Fruit fly (Drosophila melanogaster): ENCODE results near the gene Hsp23.

DNA sequence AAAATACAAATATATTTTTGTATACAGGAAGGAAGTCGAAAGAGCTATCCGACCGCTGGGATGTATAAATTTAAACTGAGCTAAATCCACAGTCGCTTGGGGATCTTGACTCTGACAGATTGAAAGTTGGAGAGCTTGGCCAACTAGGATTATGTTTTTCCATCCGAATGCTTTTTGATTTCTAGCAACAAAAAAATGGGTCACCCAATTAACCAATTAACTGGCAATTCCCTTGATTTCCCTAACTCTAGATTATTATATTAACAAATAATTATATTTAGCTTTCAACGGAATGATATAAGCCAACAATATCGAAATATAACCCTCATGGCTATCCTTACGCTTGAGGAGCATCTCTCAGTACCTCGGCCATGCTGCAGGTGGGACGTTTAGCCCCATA, 35.6 kb downstream of the Hsp23 start, which contains the start of gene CG3982:
- no peak for TF ChIP-seq gfzf (GFP tag; optimal IDR thresholded peaks at IDR 0.05)
- TF ChIP-seq CG7963 (GFP tag; IDR thresholded peaks at IDR 0.05; ENCODE audit: partially characterized antibody) = no peak
- TF ChIP-seq Eip74EF (GFP tag; optimal IDR thresholded peaks at IDR 0.05) = no peak
- TF ChIP-seq hbn (GFP tag; IDR thresholded peaks at IDR 0.05; ENCODE audit: partially characterized antibody) = no peak
- TF ChIP-seq MTF-1 (GFP tag; optimal IDR thresholded peaks at IDR 0.05; ENCODE audit: borderline replicate concordance) = no peak
- no peak for TF ChIP-seq Atf3 (GFP tag; optimal IDR thresholded peaks at IDR 0.05)
- no peak for TF ChIP-seq stc (GFP tag; IDR thresholded peaks at IDR 0.05)
- TF ChIP-seq Doc2 (GFP tag; IDR thresholded peaks at IDR 0.05) = no peak
- TF ChIP-seq CG31224 (GFP tag; IDR thresholded peaks at IDR 0.05) = no peak
- TF ChIP-seq D (optimal IDR thresholded peaks at IDR 0.05) = no peak
- TF ChIP-seq D (GFP tag; optimal IDR thresholded peaks at IDR 0.05) = no peak
- no peak for TF ChIP-seq CG8478 (optimal IDR thresholded peaks at IDR 0.05)
- no peak for TF ChIP-seq ranshi (GFP tag; IDR thresholded peaks at IDR 0.05)

Measured in whole organism, embryonic.